Fruit fly (Drosophila melanogaster): ENCODE measurements around the gene CG9919.

Gene CG9919

dm6 chrX:16330659-16331058 lies at the start of gene CG9919:
Gene CG9919 (minus strand): TSS chrX:16330759.
- no peak for TF ChIP-seq rn (GFP tag; IDR thresholded peaks at IDR 0.05)
- TF ChIP-seq Ets98B (GFP tag; IDR thresholded peaks at IDR 0.05) = no peak
- no peak for TF ChIP-seq D1 (tag; optimal IDR thresholded peaks at IDR 0.05)
- no peak for TF ChIP-seq Pif1A (GFP tag; optimal IDR thresholded peaks at IDR 0.05)
- TF ChIP-seq gl (tag; optimal IDR thresholded peaks at IDR 0.05) = no peak

- TF ChIP-seq CG15710 (tag; optimal IDR thresholded peaks at IDR 0.05) (no peak), CG32121 (GFP tag; IDR thresholded peaks at IDR 0.05) (no peak), CG8301 (tag; optimal IDR thresholded peaks at IDR 0.05) (no peak), gl (tag; optimal IDR thresholded peaks at IDR 0.05) (no peak), Ets98B (GFP tag; IDR thresholded peaks at IDR 0.05) (no peak), CG4496 (GFP tag; IDR thresholded peaks at IDR 0.05) (no peak), CG13204 (GFP tag; optimal IDR thresholded peaks at IDR 0.05) (no peak), rn (GFP tag; IDR thresholded peaks at IDR 0.05) (no peak), Pif1A (GFP tag; optimal IDR thresholded peaks at IDR 0.05) (no peak), CG34367 (tag; optimal IDR thresholded peaks at IDR 0.05) (no peak), fd96Ca (GFP tag; IDR thresholded peaks at IDR 0.05) (no peak), CG8159 (tag; optimal IDR thresholded peaks at IDR 0.05) (no peak), Snoo (tag; optimal IDR thresholded peaks at IDR 0.05) (no peak), CG12605 (GFP tag; IDR thresholded peaks at IDR 0.05) (no peak), D1 (tag; optimal IDR thresholded peaks at IDR 0.05) (no peak), EcR (GFP tag; optimal IDR thresholded peaks at IDR 0.05) (no peak), CG9948 (tag; optimal IDR thresholded peaks at IDR 0.05) (no peak), CG14655 (GFP tag; optimal IDR thresholded peaks at IDR 0.05) (no peak)
Measured at dm6 chrX:16374059-16374458, 43.5 kb upstream of the CG9919 start.

DNA sequence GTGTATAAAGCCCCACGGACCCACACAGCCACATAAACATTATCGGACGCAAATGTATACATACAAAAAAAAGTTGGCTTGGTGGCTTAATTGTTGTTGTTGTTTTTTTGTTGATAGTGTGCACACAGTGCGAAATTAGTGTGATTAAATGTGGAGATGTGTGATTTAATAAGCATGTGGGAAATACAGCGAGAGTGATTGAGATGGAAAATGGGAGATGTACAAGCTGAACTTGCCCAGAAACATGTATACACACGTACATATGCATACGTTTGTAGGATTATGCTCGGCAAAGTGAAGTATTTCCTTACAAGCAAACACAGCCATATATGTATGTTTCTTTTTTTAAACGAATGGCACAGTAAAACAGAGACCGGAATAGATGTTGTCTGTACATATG lies 43.0 kb upstream of the CG9919 start:
- TF ChIP-seq CG8159 (tag; optimal IDR thresholded peaks at IDR 0.05) (no peak), CG34367 (tag; optimal IDR thresholded peaks at IDR 0.05) (peak; percentile 39), Pif1B (GFP tag; optimal IDR thresholded peaks at IDR 0.05) (peak; percentile 39), CG13204 (GFP tag; optimal IDR thresholded peaks at IDR 0.05) (no peak), rn (GFP tag; IDR thresholded peaks at IDR 0.05) (no peak), Ets98B (GFP tag; IDR thresholded peaks at IDR 0.05) (peak; percentile 75), EcR (GFP tag; optimal IDR thresholded peaks at IDR 0.05) (no peak), CG32121 (GFP tag; IDR thresholded peaks at IDR 0.05) (peak; percentile 37; the same call in 1 of the 2 replicates), fd96Ca (GFP tag; IDR thresholded peaks at IDR 0.05) (no peak), CG15710 (tag; optimal IDR thresholded peaks at IDR 0.05) (peak; percentile 24), Snoo (tag; optimal IDR thresholded peaks at IDR 0.05) (no peak), gl (tag; optimal IDR thresholded peaks at IDR 0.05) (no peak), CG8301 (tag; optimal IDR thresholded peaks at IDR 0.05) (no peak), CG17806 (tag; optimal IDR thresholded peaks at IDR 0.05) (peak; percentile 25), D1 (tag; optimal IDR thresholded peaks at IDR 0.05) (no peak), CG10348 (GFP tag; IDR thresholded peaks at IDR 0.05) (no peak), CG12605 (GFP tag; IDR thresholded peaks at IDR 0.05) (peak; percentile 67), CG14655 (GFP tag; optimal IDR thresholded peaks at IDR 0.05) (no peak), CG4496 (GFP tag; IDR thresholded peaks at IDR 0.05) (peak; percentile 71; the same call in 2 of the 3 replicates), Pif1A (GFP tag; optimal IDR thresholded peaks at IDR 0.05) (no peak), CG9948 (tag; optimal IDR thresholded peaks at IDR 0.05) (peak; percentile 3)

- no peak for TF ChIP-seq EcR (GFP tag; optimal IDR thresholded peaks at IDR 0.05)
- TF ChIP-seq CG8159 (tag; optimal IDR thresholded peaks at IDR 0.05) = no peak
- no peak for TF ChIP-seq CG8301 (tag; optimal IDR thresholded peaks at IDR 0.05)
- no peak for TF ChIP-seq CG10348 (GFP tag; IDR thresholded peaks at IDR 0.05)
- no peak for TF ChIP-seq D1 (tag; optimal IDR thresholded peaks at IDR 0.05)
- TF ChIP-seq gl (tag; optimal IDR thresholded peaks at IDR 0.05) = peak; percentile 54
- peak; percentile 73 for TF ChIP-seq CG12605 (GFP tag; IDR thresholded peaks at IDR 0.05)
Measured at dm6 chrX:16372492-16373350, 42.2 kb upstream of the CG9919 start, which contains the start of gene Fur2. Gene Fur2 (plus strand): TSS chrX:16373086.

DNA sequence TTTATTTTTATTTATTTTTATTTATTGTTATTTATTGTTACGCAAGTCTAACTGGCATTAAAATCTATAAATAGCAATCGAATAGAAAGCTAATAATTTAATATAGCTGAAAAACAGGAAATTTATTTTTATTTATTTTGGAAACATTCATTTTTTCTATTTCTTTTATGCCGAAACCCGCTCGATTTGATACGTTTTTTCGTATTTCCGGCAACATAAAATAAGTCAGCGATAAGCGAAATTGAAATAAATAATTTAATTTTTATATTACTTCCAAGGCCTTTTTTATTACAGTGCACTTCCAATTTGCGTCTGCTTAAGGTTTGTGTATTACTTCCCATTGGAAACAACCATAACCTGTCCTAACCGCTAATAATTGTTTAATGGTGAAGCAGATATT lies 41.4 kb upstream of the CG9919 start:
- TF ChIP-seq rn (GFP tag; IDR thresholded peaks at IDR 0.05) (no peak), Pif1B (GFP tag; optimal IDR thresholded peaks at IDR 0.05) (peak; percentile 14), D1 (tag; optimal IDR thresholded peaks at IDR 0.05) (peak; percentile 51), CG17806 (tag; optimal IDR thresholded peaks at IDR 0.05) (peak; percentile 28), fd96Ca (GFP tag; IDR thresholded peaks at IDR 0.05) (no peak)

dm6 chrX:16368585-16368984 lies 38.0 kb upstream of the CG9919 start:
- TF ChIP-seq CG8159 (tag; optimal IDR thresholded peaks at IDR 0.05) = no peak
- no peak for TF ChIP-seq CG4496 (GFP tag; IDR thresholded peaks at IDR 0.05)
- TF ChIP-seq CG8301 (tag; optimal IDR thresholded peaks at IDR 0.05) = no peak
- no peak for TF ChIP-seq rn (GFP tag; IDR thresholded peaks at IDR 0.05)
- TF ChIP-seq CG32121 (GFP tag; IDR thresholded peaks at IDR 0.05) = no peak
- TF ChIP-seq D1 (tag; optimal IDR thresholded peaks at IDR 0.05) = no peak
- no peak for TF ChIP-seq fd96Ca (GFP tag; IDR thresholded peaks at IDR 0.05)
- no peak for TF ChIP-seq CG13204 (GFP tag; optimal IDR thresholded peaks at IDR 0.05)
- TF ChIP-seq CG14655 (GFP tag; optimal IDR thresholded peaks at IDR 0.05) = no peak
- TF ChIP-seq Pif1A (GFP tag; optimal IDR thresholded peaks at IDR 0.05) = no peak
- TF ChIP-seq CG12605 (GFP tag; IDR thresholded peaks at IDR 0.05) = no peak
- TF ChIP-seq CG17806 (tag; optimal IDR thresholded peaks at IDR 0.05) = no peak
- no peak for TF ChIP-seq Ets98B (GFP tag; IDR thresholded peaks at IDR 0.05)
- TF ChIP-seq CG15710 (tag; optimal IDR thresholded peaks at IDR 0.05) = no peak
- TF ChIP-seq EcR (GFP tag; optimal IDR thresholded peaks at IDR 0.05) = no peak
- TF ChIP-seq Snoo (tag; optimal IDR thresholded peaks at IDR 0.05) = no peak

Data from whole organism, pupa.